Fruit fly (Drosophila melanogaster) whole organism, larva: ENCODE measurements around the gene Gpb5.

ENCODE experiments used
- noc ChIP-seq: fragments of 200-800 bp; sonication (Bioruptor generic); optimal IDR thresholded peaks from 3 replicates; lab custom pipeline; 2019; ENCODE audit warnings: missing biosample characterization, mild to moderate bottlenecking, missing genetic modification characterization, moderate library complexity

Gpb5 gene

dm6 chr2L:23311400-23311799 lies at the start of gene Gpb5:
Gene Gpb5, plus strand, starts transcription at chr2L:23311700.
- no peak for TF ChIP-seq noc

DNA sequence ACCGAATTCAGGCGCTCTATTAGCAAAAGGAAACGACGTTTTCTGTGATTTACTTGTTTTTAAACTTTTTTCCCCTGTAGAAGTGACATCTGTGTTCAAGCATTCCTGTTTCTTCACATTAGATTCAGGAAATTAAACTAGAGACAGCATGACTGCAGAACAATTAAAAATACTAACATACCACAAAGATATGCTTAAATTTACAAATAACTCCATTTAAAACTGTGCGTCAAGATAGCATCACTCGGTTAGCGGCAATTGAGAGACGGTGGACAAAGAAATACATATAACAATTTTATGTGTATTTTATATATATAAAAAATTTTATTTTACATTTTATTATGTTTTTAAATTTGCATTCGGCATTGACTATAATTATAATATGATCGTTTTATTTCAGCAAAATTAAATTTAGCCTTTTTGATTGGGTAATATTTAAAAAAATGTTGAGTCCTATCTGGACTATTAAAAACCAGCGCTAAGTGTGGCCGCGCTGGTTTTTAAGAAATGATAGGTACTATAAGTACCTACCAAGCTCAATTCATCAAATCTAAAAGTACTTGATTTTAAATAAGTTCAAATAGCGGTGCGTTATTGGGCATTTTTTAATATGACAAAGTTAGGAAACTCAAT lies 2.1 kb downstream of the Gpb5 start, which contains the start of gene Tim23:
Tim23 (minus strand) TSS at position 144 of the 633 bp plus-strand sequence.
- no peak for TF ChIP-seq noc

- TF ChIP-seq noc, result no peak
Measured at dm6 chr2L:23315029-23315428, 3.5 kb downstream of the Gpb5 start.

DNA sequence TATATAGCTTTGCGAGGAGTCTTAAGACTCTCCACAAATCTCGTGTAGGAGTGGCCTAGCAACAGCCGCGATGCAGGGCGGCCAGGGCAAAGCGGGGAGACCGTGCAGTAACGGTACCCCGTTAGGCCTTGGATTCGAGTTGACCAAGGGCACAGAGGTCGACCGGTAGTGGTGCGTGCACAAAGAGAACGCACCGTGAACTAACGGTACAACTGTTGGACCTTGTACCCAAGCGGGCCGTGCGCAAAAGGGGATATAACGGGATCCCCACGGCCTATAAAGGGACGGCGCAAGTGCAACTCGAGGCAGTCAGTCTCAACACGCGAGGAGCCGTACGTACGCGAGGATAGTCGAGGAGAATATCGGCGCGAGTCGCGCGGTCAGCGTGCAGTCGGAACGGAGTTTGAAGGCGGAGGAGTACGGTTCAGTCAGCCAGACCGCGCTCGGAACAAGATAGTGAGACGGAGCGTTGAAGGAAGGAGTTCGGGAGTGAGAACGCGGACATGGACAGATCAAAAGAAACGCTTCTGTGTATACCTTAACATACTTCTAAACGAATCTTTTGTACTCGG lies 20.8 kb downstream of the Gpb5 start:
- no peak for TF ChIP-seq noc
